Fruit fly (Drosophila melanogaster) whole organism, wandering third instar larva: ENCODE data around the gene Fkbp39.
A peak's percentile ranks its signal among the peaks of the same experiment; 100 is the strongest.

ENCODE experiments used
- Abd-B ChIP-seq: fragments of >200 bp; optimal IDR thresholded peaks from 2 replicates; lab custom pipeline; 2017; ENCODE audit warnings: missing biosample characterization, missing genetic modification characterization
- CG32264 ChIP-seq: fragments of 200-800 bp; sonication (Bioruptor generic); optimal IDR thresholded peaks from 2 replicates; lab custom pipeline; 2016; ENCODE audit warnings: missing biosample characterization, missing genetic modification characterization
- CG9705 ChIP-seq: fragments of 200-800 bp; sonication (Bioruptor generic); optimal IDR thresholded peaks from 2 replicates; lab custom pipeline; 2018; ENCODE audit warnings: missing biosample characterization, mild to moderate bottlenecking, missing genetic modification characterization
- CrebA ChIP-seq: fragments of 200-800 bp; sonication (Bioruptor generic); optimal IDR thresholded peaks from 2 replicates; lab custom pipeline; 2016; ENCODE audit warnings: missing biosample characterization, mild to moderate bottlenecking, missing genetic modification characterization, borderline replicate concordance
- Dfd ChIP-seq: fragments of >200 bp; optimal IDR thresholded peaks from 2 replicates; lab custom pipeline; 2017; ENCODE audit warnings: missing biosample characterization, missing genetic modification characterization
- Dif ChIP-seq: fragments of 200-275, 200-300 bp; sonication (Bioruptor generic); optimal IDR thresholded peaks from 2 replicates; lab custom pipeline; 2018; ENCODE audit warnings: missing biosample characterization, missing genetic modification characterization; ENCODE audit not compliant: partially characterized antibody
- GATAd ChIP-seq: sonication (Bioruptor generic); optimal IDR thresholded peaks from 2 replicates; lab custom pipeline; 2016; ENCODE audit warnings: missing biosample characterization, missing genetic modification characterization
- HLH106 ChIP-seq: fragments of 200-800 bp; optimal IDR thresholded peaks from 3 replicates; lab custom pipeline; 2019; ENCODE audit warnings: missing biosample characterization, mild to moderate bottlenecking, missing genetic modification characterization, moderate library complexity
- Hnf4 ChIP-seq: fragments of 200-800 bp; sonication (Bioruptor generic); optimal IDR thresholded peaks from 2 replicates; lab custom pipeline; 2016; ENCODE audit warnings: missing biosample characterization, mild to moderate bottlenecking, missing genetic modification characterization
- Hr78 ChIP-seq: fragments of >200 bp; optimal IDR thresholded peaks from 2 replicates; lab custom pipeline; 2017; ENCODE audit warnings: missing biosample characterization, missing genetic modification characterization
- Hr83 ChIP-seq: fragments of 200-300 bp; sonication (Bioruptor generic); optimal IDR thresholded peaks from 2 replicates; lab custom pipeline; 2016; ENCODE audit warnings: missing biosample characterization, mild to moderate bottlenecking, missing genetic modification characterization, moderate library complexity; ENCODE audit not compliant: poor library complexity, severe bottlenecking
- Jra ChIP-seq: sonication (Bioruptor generic); optimal IDR thresholded peaks from 2 replicates; lab custom pipeline; 2016; ENCODE audit warnings: missing biosample characterization, missing genetic modification characterization
- Mio ChIP-seq: sonication (Bioruptor generic); optimal IDR thresholded peaks from 2 replicates; lab custom pipeline; 2016; ENCODE audit warnings: missing biosample characterization, missing genetic modification characterization
- Myc ChIP-seq: fragments of >200 bp; optimal IDR thresholded peaks from 2 replicates; lab custom pipeline; 2017
- OdsH ChIP-seq: fragments of 200-800 bp; sonication (Bioruptor generic); optimal IDR thresholded peaks from 2 replicates; lab custom pipeline; 2016; ENCODE audit warnings: missing biosample characterization, mild to moderate bottlenecking, missing genetic modification characterization
- Rel ChIP-seq, 2 experiments: fragments of 200-800 bp; sonication (Bioruptor generic) in 1 of 2; optimal IDR thresholded peaks; 2 replicates in 1 of 2; 3 replicates in 1 of 2; lab custom pipeline; 2016 to 2019; ENCODE audit warnings: mild to moderate bottlenecking in 2 of 2, missing biosample characterization in 2 of 2, missing genetic modification characterization in 2 of 2, moderate library complexity in 1 of 2
- Sp1 ChIP-seq: fragments of 200-800 bp; sonication (Bioruptor generic); optimal IDR thresholded peaks from 3 replicates; lab custom pipeline; 2019; ENCODE audit warnings: missing biosample characterization, mild to moderate bottlenecking, missing genetic modification characterization, moderate library complexity
- Vsx2 ChIP-seq: fragments of 200-300, 225-300 bp; sonication (Bioruptor generic); optimal IDR thresholded peaks from 2 replicates; lab custom pipeline; 2018; ENCODE audit warnings: missing biosample characterization, missing genetic modification characterization; ENCODE audit not compliant: partially characterized antibody
- br ChIP-seq: fragments of 200-800 bp; sonication (Bioruptor generic); optimal IDR thresholded peaks from 2 replicates; lab custom pipeline; 2016; ENCODE audit warnings: missing biosample characterization, missing genetic modification characterization
- brk ChIP-seq: fragments of 200-800 bp; sonication (Bioruptor generic); optimal IDR thresholded peaks from 2 replicates; lab custom pipeline; 2016; ENCODE audit warnings: missing biosample characterization, mild to moderate bottlenecking, missing genetic modification characterization
- dl ChIP-seq, 2 experiments: fragments of 175-275, 200-275 bp in 1 of 2; fragments of 200-275 bp in 1 of 2; sonication (Bioruptor generic); optimal IDR thresholded peaks; lab custom pipeline; 2018; ENCODE audit warnings: mild to moderate bottlenecking in 2 of 2, missing biosample characterization in 2 of 2, missing genetic modification characterization in 2 of 2, moderate library complexity in 2 of 2; ENCODE audit not compliant: partially characterized antibody in 2 of 2, insufficient read depth in 1 of 2
- dmrt93B ChIP-seq: fragments of 200-800 bp; sonication (Bioruptor generic); optimal IDR thresholded peaks from 2 replicates; lab custom pipeline; 2018; ENCODE audit warnings: missing biosample characterization, mild to moderate bottlenecking, missing genetic modification characterization
- dsf ChIP-seq: sonication (Bioruptor generic); optimal IDR thresholded peaks from 2 replicates; lab custom pipeline; 2016; ENCODE audit warnings: missing biosample characterization, missing genetic modification characterization, borderline replicate concordance
- ey ChIP-seq: fragments of 200-800 bp; sonication (Bioruptor generic); optimal IDR thresholded peaks from 2 replicates; lab custom pipeline; 2016; ENCODE audit warnings: missing biosample characterization, missing genetic modification characterization
- fru ChIP-seq: fragments of 200-800 bp; sonication (Bioruptor generic); optimal IDR thresholded peaks from 3 replicates; lab custom pipeline; 2016; ENCODE audit warnings: missing biosample characterization, mild to moderate bottlenecking, missing genetic modification characterization
- h ChIP-seq: fragments of 200-800 bp; sonication (Bioruptor generic); optimal IDR thresholded peaks from 3 replicates; lab custom pipeline; 2016; ENCODE audit warnings: missing biosample characterization, mild to moderate bottlenecking, missing genetic modification characterization
- jim ChIP-seq: fragments of 175-275, 200-325 bp; sonication (Bioruptor generic); optimal IDR thresholded peaks from 2 replicates; lab custom pipeline; 2016; ENCODE audit warnings: missing biosample characterization, mild to moderate bottlenecking, missing genetic modification characterization
- lola ChIP-seq: fragments of >200 bp; optimal IDR thresholded peaks from 2 replicates; lab custom pipeline; 2017; ENCODE audit warnings: missing biosample characterization, missing genetic modification characterization
- pan ChIP-seq: fragments of >200 bp; optimal IDR thresholded peaks from 2 replicates; lab custom pipeline; 2017
- psq ChIP-seq: fragments of 200-800 bp; sonication (Bioruptor generic); optimal IDR thresholded peaks from 3 replicates; lab custom pipeline; 2017; ENCODE audit warnings: missing biosample characterization, mild to moderate bottlenecking, missing genetic modification characterization, moderate library complexity
- rgr ChIP-seq: fragments of 200-800 bp; sonication (Bioruptor generic); optimal IDR thresholded peaks from 3 replicates; lab custom pipeline; 2016; ENCODE audit warnings: missing biosample characterization, mild to moderate bottlenecking, missing genetic modification characterization
- sage ChIP-seq: fragments of 200-800 bp; sonication (Bioruptor generic); optimal IDR thresholded peaks from 2 replicates; lab custom pipeline; 2016; ENCODE audit warnings: missing biosample characterization, mild to moderate bottlenecking, missing genetic modification characterization
- sv ChIP-seq: fragments of 200-800 bp; sonication (Bioruptor generic); optimal IDR thresholded peaks from 3 replicates; lab custom pipeline; 2016; ENCODE audit warnings: missing biosample characterization, missing genetic modification characterization
- tai ChIP-seq: sonication (Bioruptor generic); optimal IDR thresholded peaks from 2 replicates; lab custom pipeline; 2016; ENCODE audit warnings: missing biosample characterization, missing genetic modification characterization

Fkbp39 gene

DNA sequence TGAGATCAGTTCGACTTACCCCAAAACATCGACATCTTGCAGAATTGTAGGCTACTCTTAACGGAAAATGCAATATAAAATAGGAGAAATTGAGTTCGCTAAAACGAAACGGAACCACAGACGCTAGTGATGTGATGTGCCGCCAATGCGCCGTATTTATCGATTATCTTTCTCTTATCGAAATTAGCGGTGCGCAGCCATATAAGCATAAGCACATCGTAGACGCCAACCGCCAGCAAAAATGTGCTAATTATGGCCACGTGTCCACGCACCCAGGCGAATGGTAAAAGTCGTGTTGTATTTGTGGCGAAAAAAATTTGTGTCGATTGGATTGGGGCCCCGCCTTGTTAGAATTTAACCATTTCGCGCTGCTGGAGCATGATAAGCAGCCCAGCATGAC is at the start of gene Fkbp39, which contains the start of gene Cyfip:
Gene Fkbp39, minus strand, starts transcription at position 140 of the 400 bp plus-strand sequence.
Gene Cyfip, plus strand, starts transcription at position 273 of the 400 bp plus-strand sequence.
- no peak for TF ChIP-seq GATAd (GFP tag; lab: Kevin White, UChicago)
- peak; percentile 22 for TF ChIP-seq Sp1
- no peak for TF ChIP-seq CG9705 (GFP tag; lab: Kevin White, UChicago)
- TF ChIP-seq br, result no peak
- peak; percentile 49 for TF ChIP-seq HLH106 (tag; lab: Kevin White, UChicago)
- TF ChIP-seq rgr (GFP tag; lab: Kevin White, UChicago), result no peak
- TF ChIP-seq Hr83 (GFP tag; lab: Kevin White, UChicago), result peak; percentile 86
- peak; percentile 79 for TF ChIP-seq Myc (lab: Kevin White, UChicago)
- no peak for TF ChIP-seq dsf (GFP tag; lab: Kevin White, UChicago)
- TF ChIP-seq pan, result no peak
- TF ChIP-seq OdsH (GFP tag; lab: Kevin White, UChicago), result peak; percentile 37
- peak; percentile 4 for TF ChIP-seq psq
- TF ChIP-seq Hnf4 (GFP tag; lab: Kevin White, UChicago), result no peak
- no peak for TF ChIP-seq Dfd (GFP tag; lab: Kevin White, UChicago)
- no peak for TF ChIP-seq Rel (GFP tag; optimal IDR thresholded peaks at IDR 0.05; lab: Kevin White, UChicago)
- peak; percentile 47 for TF ChIP-seq Rel (tag; optimal IDR thresholded peaks at IDR 0.05; lab: Kevin White, UChicago)
- peak; percentile 21 for TF ChIP-seq sv (GFP tag; lab: Kevin White, UChicago)

DNA sequence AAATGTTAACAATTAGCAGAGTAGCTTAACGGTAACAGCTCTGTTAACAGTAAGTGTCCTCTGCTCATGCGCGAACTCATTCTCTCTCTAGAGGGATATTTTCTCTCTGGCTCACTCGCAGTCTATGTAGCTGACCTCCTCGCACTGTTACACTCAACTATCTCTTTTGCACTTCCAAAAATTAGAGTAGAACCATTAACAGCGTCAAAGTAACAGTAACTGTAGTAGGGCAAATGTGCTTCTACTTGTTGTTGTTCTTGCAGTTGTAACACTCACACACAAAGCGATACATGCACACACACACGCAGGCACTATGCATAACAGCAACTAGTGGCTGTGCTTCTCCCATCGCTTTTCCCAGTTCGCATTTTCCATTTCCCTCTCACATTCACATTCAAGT is 46.1 kb upstream of the Fkbp39 start:
- no peak for TF ChIP-seq Mio (GFP tag; lab: Kevin White, UChicago)
- TF ChIP-seq Dfd (GFP tag; lab: Kevin White, UChicago), result no peak
- no peak for TF ChIP-seq Hr78
- TF ChIP-seq lola (GFP tag; lab: Kevin White, UChicago), result no peak
- TF ChIP-seq Myc (lab: Kevin White, UChicago), result no peak
- TF ChIP-seq Abd-B (GFP tag; lab: Kevin White, UChicago), result no peak
- no peak for TF ChIP-seq rgr (GFP tag; lab: Kevin White, UChicago)
- TF ChIP-seq dl (GFP tag; optimal IDR thresholded peaks at IDR 0.05; lab: Kevin White, UChicago; ENCODE audit: insufficient read depth in 1 of 2, partially characterized antibody in 2 of 2), result no peak
- no peak for TF ChIP-seq dmrt93B
- TF ChIP-seq Sp1, result no peak
- TF ChIP-seq tai (GFP tag; lab: Kevin White, UChicago), result no peak
- no peak for TF ChIP-seq Hr83 (GFP tag; lab: Kevin White, UChicago)
- no peak for TF ChIP-seq psq
- no peak for TF ChIP-seq HLH106 (tag; lab: Kevin White, UChicago)

DNA sequence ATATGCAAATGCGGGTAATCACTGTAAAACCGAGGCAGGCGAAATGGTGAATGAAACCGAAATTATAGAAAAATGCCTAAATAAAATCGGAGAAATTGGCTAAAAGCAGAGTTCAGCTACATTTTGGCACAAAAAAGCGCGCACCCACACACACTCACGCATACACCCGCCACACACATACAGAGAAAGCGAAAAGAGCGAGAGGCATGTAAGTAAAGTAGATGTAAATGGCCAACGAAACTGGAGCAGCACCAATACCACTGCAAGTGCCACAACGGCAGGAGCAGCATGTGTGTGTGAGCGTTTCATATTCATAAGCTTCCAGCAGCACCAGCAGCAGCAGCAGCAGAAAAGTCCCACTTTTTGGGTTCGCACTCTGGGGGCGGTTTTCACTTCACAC is 42.5 kb upstream of the Fkbp39 start:
- TF ChIP-seq lola (GFP tag; lab: Kevin White, UChicago) (no peak), Myc (lab: Kevin White, UChicago) (no peak), brk (GFP tag; lab: Kevin White, UChicago) (no peak), psq (no peak), GATAd (GFP tag; lab: Kevin White, UChicago) (no peak), Hr83 (GFP tag; lab: Kevin White, UChicago) (no peak), h (GFP tag; lab: Kevin White, UChicago) (no peak), Sp1 (no peak), sage (GFP tag; lab: Kevin White, UChicago) (no peak), CG9705 (GFP tag; lab: Kevin White, UChicago) (no peak), fru (GFP tag; lab: Kevin White, UChicago) (no peak), jim (GFP tag; lab: Kevin White, UChicago) (no peak), Jra (GFP tag; lab: Kevin White, UChicago) (no peak), Mio (GFP tag; lab: Kevin White, UChicago) (no peak), dmrt93B (no peak), CG32264 (GFP tag; lab: Kevin White, UChicago) (no peak), Hnf4 (GFP tag; lab: Kevin White, UChicago) (no peak), ey (GFP tag; lab: Kevin White, UChicago) (no peak), Vsx2 (GFP tag; lab: Kevin White, UChicago) (no peak), pan (no peak)

DNA sequence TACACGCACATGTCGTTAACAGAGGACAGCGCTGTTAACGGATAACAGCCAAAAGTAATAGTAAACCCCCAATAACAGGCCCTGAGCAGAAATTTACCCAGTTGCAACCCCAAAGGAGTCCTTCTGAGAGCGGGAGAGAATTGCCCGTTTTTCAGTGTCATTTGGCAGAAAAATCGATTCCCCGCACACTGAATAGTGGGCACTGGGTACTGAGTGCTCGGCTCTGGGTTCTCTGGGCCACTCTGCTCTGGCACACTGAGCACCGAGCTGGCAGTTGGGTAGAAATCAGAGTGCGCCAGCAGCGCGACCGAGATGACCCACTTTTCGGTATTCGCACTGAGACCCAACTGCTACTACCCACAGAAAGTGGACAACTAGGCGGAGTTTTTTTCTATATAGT is 41.5 kb upstream of the Fkbp39 start, which contains the start of gene Rbp:
Gene Rbp, plus strand, starts transcription at position 239 of the 400 bp plus-strand sequence.
- TF ChIP-seq fru (GFP tag; lab: Kevin White, UChicago) (no peak), h (GFP tag; lab: Kevin White, UChicago) (no peak), Sp1 (no peak), CG9705 (GFP tag; lab: Kevin White, UChicago) (no peak), dl (GFP tag; optimal IDR thresholded peaks at IDR 0.05; lab: Kevin White, UChicago; ENCODE audit: insufficient read depth in 1 of 2, partially characterized antibody in 2 of 2) (no peak), CrebA (GFP tag; lab: Kevin White, UChicago) (no peak), psq (no peak), Dif (GFP tag; lab: Kevin White, UChicago) (peak; percentile 21), Hr78 (no peak)
